Fruit fly (Drosophila melanogaster) whole organism, prepupa: Measurements from ENCODE around the gene E2f2.

ENCODE experiments used
- Blimp-1 ChIP-seq: fragments of 200-800 bp; sonication (Bioruptor generic); optimal IDR thresholded peaks from 3 replicates; lab custom pipeline; 2017; ENCODE audit warnings: missing biosample characterization, missing genetic modification characterization, mild to moderate bottlenecking, moderate library complexity, missing genetic modification reagents
- CG32006 ChIP-seq: fragments of 200-800 bp; sonication (Bioruptor generic); optimal IDR thresholded peaks from 3 replicates; lab custom pipeline; 2017; ENCODE audit warnings: missing biosample characterization, mild to moderate bottlenecking, missing genetic modification characterization
- CG9139 ChIP-seq: fragments of 200-800 bp; sonication (Bioruptor generic); optimal IDR thresholded peaks from 3 replicates; lab custom pipeline; 2017; ENCODE audit warnings: missing biosample characterization, mild to moderate bottlenecking, missing genetic modification characterization
- Eip75B ChIP-seq: fragments of 200-800 bp; sonication (Bioruptor generic); optimal IDR thresholded peaks from 3 replicates; lab custom pipeline; 2016; ENCODE audit warnings: missing biosample characterization, missing genetic modification characterization
- Hr39 ChIP-seq: fragments of 200-800 bp; sonication (Bioruptor generic); optimal IDR thresholded peaks from 2 replicates; lab custom pipeline; 2016; ENCODE audit warnings: missing biosample characterization, missing genetic modification characterization
- dac ChIP-seq: fragments of 200-800 bp; sonication (Bioruptor generic); optimal IDR thresholded peaks from 2 replicates; lab custom pipeline; 2017; ENCODE audit warnings: missing biosample characterization, mild to moderate bottlenecking, missing genetic modification characterization
- esn ChIP-seq: fragments of 200-800 bp; sonication (Bioruptor generic); optimal IDR thresholded peaks from 2 replicates; lab custom pipeline; 2016; ENCODE audit warnings: missing biosample characterization, mild to moderate bottlenecking, missing genetic modification characterization, moderate library complexity
- svp ChIP-seq: fragments of 200-800 bp; sonication (Bioruptor generic); peaks from one replicate; lab custom pipeline; 2016; ENCODE audit warnings: missing biosample characterization, missing genetic modification characterization

DNA sequence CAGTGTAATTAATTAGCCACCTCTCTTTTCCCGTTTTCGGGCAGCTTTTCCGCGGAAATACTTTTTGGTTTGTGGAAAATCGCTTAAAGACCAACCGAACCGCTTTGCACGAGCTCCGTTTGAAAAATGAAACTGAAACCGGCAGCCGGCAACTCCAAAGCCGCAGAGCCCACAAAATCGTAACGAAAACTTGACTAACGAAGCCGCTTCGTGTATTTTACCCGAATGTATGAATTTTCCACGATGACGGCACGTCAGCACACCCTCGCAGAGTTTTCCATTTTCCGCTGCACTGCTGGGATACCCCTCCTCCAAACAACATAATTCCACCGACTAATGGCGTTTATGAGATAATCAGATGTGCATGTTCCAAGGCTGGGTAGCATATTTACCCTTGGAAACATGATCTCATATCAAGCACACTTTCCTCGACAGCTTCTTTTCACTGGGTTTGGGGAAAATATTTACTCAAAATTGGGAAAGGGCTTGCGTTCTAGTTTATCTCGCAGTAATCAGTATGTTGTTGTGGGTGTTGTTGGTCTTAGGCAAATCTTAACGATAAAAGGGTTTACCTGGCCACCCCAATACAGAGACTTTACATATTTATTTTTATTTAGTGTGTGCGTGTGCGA lies 42.2 kb upstream of the E2f2 start, which contains the start of gene Ret:
- TF ChIP-seq Hr39 (GFP tag; lab: Kevin White, UChicago) (no peak), Blimp-1 (GFP tag; lab: Kevin White, UChicago) (no peak), dac (GFP tag; lab: Kevin White, UChicago) (no peak), CG32006 (GFP tag; lab: Kevin White, UChicago) (no peak), svp (GFP tag; lab: Kevin White, UChicago) (no peak), esn (GFP tag; lab: Kevin White, UChicago) (no peak), Eip75B (GFP tag; lab: Kevin White, UChicago) (no peak), CG9139 (GFP tag; lab: Kevin White, UChicago) (no peak)
